Fruit fly (Drosophila melanogaster) whole organism, embryonic: ENCODE results near the gene Pcif1.
A peak's percentile ranks its signal among the peaks of the same experiment; 100 is the strongest.

Source experiments
- B-H2 ChIP-seq: fragments of 200-800 bp; sonication (Bioruptor generic); optimal IDR thresholded peaks from 2 replicates; lab custom pipeline; 2018; ENCODE audit warnings: missing biosample characterization, mild to moderate bottlenecking, missing genetic modification characterization
- Bgb ChIP-seq: fragments of 200-800 bp; sonication (Bioruptor generic); IDR thresholded peaks from 2 replicates; pipeline ENCODE4 v1.3.6; 2022; ENCODE audit warnings: missing biosample characterization, missing genetic modification characterization; ENCODE audit not compliant: partially characterized antibody
- CG1024 ChIP-seq: fragments of 200-800 bp; sonication (Bioruptor generic); IDR thresholded peaks from 2 replicates; pipeline ENCODE4 v1.3.6; 2022; ENCODE audit warnings: missing biosample characterization, missing genetic modification characterization
- CG15514 ChIP-seq: fragments of 200-800 bp; sonication (Bioruptor generic); optimal IDR thresholded peaks from 3 replicates; lab custom pipeline; 2017; ENCODE audit warnings: missing biosample characterization, missing genetic modification characterization, mild to moderate bottlenecking, moderate library complexity, missing genetic modification reagents
- CG18262 ChIP-seq: fragments of 200-800 bp; optimal IDR thresholded peaks from 3 replicates; lab custom pipeline; 2019; ENCODE audit warnings: missing biosample characterization, mild to moderate bottlenecking, missing genetic modification characterization, moderate library complexity
- CG34224 ChIP-seq: fragments of 200-800 bp; sonication (Bioruptor generic); IDR thresholded peaks from 3 replicates; pipeline ENCODE4 v1.3.6; 2022; ENCODE audit warnings: missing biosample characterization, missing genetic modification characterization; ENCODE audit not compliant: partially characterized antibody
- CG3838 ChIP-seq: fragments of 200-800 bp; sonication (Bioruptor generic); optimal IDR thresholded peaks from 3 replicates; lab custom pipeline; 2016; ENCODE audit warnings: missing biosample characterization, missing genetic modification characterization
- CG6654 ChIP-seq: fragments of 200-800 bp; sonication (Bioruptor generic); optimal IDR thresholded peaks from 2 replicates; lab custom pipeline; 2017; ENCODE audit warnings: missing biosample characterization, mild to moderate bottlenecking, missing genetic modification characterization
- CG8089 ChIP-seq: fragments of 200-800 bp; sonication (Bioruptor generic); optimal IDR thresholded peaks from 3 replicates; lab custom pipeline; 2016; ENCODE audit warnings: missing biosample characterization, missing genetic modification characterization
- CG8478 ChIP-seq: fragments of >200 bp; optimal IDR thresholded peaks from 2 replicates; lab custom pipeline; 2018
- Deaf1 ChIP-seq: fragments of 200-800 bp; optimal IDR thresholded peaks from 3 replicates; lab custom pipeline; 2019; ENCODE audit warnings: missing biosample characterization, mild to moderate bottlenecking, missing genetic modification characterization, moderate library complexity
- Doc3 ChIP-seq: fragments of 200-800 bp; sonication (Bioruptor generic); IDR thresholded peaks from 3 replicates; pipeline ENCODE4 v1.3.6; 2022; ENCODE audit warnings: missing biosample characterization, missing genetic modification characterization; ENCODE audit not compliant: partially characterized antibody
- Drgx ChIP-seq: fragments of 200-800 bp; sonication (Bioruptor generic); IDR thresholded peaks from 2 replicates; pipeline ENCODE4 v1.3.6; 2022; ENCODE audit warnings: missing biosample characterization, missing genetic modification characterization
- ERR ChIP-seq: fragments of 200-800 bp; sonication (Bioruptor generic); optimal IDR thresholded peaks from 2 replicates; lab custom pipeline; 2016; ENCODE audit warnings: missing biosample characterization, missing genetic modification characterization
- HLH4C ChIP-seq: fragments of 200-800 bp; sonication (Bioruptor generic); IDR thresholded peaks from 3 replicates; pipeline ENCODE4 v1.3.6; 2022; ENCODE audit warnings: missing biosample characterization, missing genetic modification characterization; ENCODE audit not compliant: partially characterized antibody
- HmgZ ChIP-seq: fragments of 200-800 bp; sonication (Bioruptor generic); optimal IDR thresholded peaks from 2 replicates; lab custom pipeline; 2018; ENCODE audit warnings: missing biosample characterization, mild to moderate bottlenecking, missing genetic modification characterization
- Hmr ChIP-seq: fragments of 200-800 bp; sonication (Bioruptor generic); optimal IDR thresholded peaks from 3 replicates; lab custom pipeline; 2017; ENCODE audit warnings: mild to moderate bottlenecking, missing biosample characterization, missing genetic modification reagents, missing genetic modification characterization
- Hr3 ChIP-seq: fragments of 200-800 bp; sonication (Bioruptor generic); optimal IDR thresholded peaks from 3 replicates; lab custom pipeline; 2016; ENCODE audit warnings: missing biosample characterization, missing genetic modification characterization
- Meics ChIP-seq: fragments of 200-800 bp; sonication (Bioruptor generic); optimal IDR thresholded peaks from 2 replicates; lab custom pipeline; 2017; ENCODE audit warnings: missing biosample characterization, mild to moderate bottlenecking, missing genetic modification characterization
- Myb ChIP-seq: fragments of 200-800 bp; sonication (Bioruptor generic); optimal IDR thresholded peaks from 2 replicates; lab custom pipeline; 2016; ENCODE audit warnings: missing biosample characterization, missing genetic modification characterization
- Nf-YB ChIP-seq: fragments of 200-800 bp; sonication (Bioruptor generic); optimal IDR thresholded peaks from 3 replicates; lab custom pipeline; 2019; ENCODE audit warnings: missing biosample characterization, mild to moderate bottlenecking, missing genetic modification characterization, moderate library complexity
- NfI ChIP-seq: fragments of 200-800 bp; sonication (Bioruptor generic); optimal IDR thresholded peaks from 3 replicates; lab custom pipeline; 2018; ENCODE audit warnings: missing biosample characterization, mild to moderate bottlenecking, missing genetic modification characterization, moderate library complexity
- Oli ChIP-seq: fragments of 200-800 bp; sonication (Bioruptor generic); optimal IDR thresholded peaks from 2 replicates; lab custom pipeline; 2018; ENCODE audit warnings: missing biosample characterization, mild to moderate bottlenecking, missing genetic modification characterization, moderate library complexity
- Optix ChIP-seq: fragments of 200-800 bp; sonication (Bioruptor generic); IDR thresholded peaks from 3 replicates; pipeline ENCODE4 v1.3.6; 2022; ENCODE audit warnings: missing biosample characterization, missing genetic modification characterization
- Rx ChIP-seq: fragments of 200-800 bp; sonication (Bioruptor generic); IDR thresholded peaks from 2 replicates; pipeline ENCODE4 v1.3.6; 2022; ENCODE audit warnings: missing biosample characterization, missing genetic modification characterization
- Sin3A ChIP-seq: fragments of >200 bp; optimal IDR thresholded peaks from 2 replicates; lab custom pipeline; 2018
- TFAM ChIP-seq: fragments of 200-800 bp; sonication (Bioruptor generic); optimal IDR thresholded peaks from 2 replicates; lab custom pipeline; 2017; ENCODE audit warnings: missing biosample characterization, missing genetic modification characterization, inconsistent platforms
- Usf ChIP-seq: fragments of 200-800 bp; sonication (Bioruptor generic); optimal IDR thresholded peaks from 2 replicates; lab custom pipeline; 2017; ENCODE audit warnings: missing genotype, missing biosample characterization, missing genetic modification characterization
- al ChIP-seq: fragments of 200-800 bp; sonication (Bioruptor generic); IDR thresholded peaks from 2 replicates; pipeline ENCODE4 v1.3.6; 2022; ENCODE audit warnings: missing biosample characterization, missing genetic modification characterization
- bowl ChIP-seq: fragments of 200-800 bp; sonication (Bioruptor generic); IDR thresholded peaks from 2 replicates; pipeline ENCODE4 v1.3.6; 2022; ENCODE audit warnings: missing biosample characterization, missing genetic modification characterization
- caup ChIP-seq: fragments of 200-800 bp; sonication (Bioruptor generic); optimal IDR thresholded peaks from 3 replicates; lab custom pipeline; 2017; ENCODE audit warnings: missing biosample characterization, mild to moderate bottlenecking, missing genetic modification characterization, moderate library complexity; ENCODE audit not compliant: severe bottlenecking
- chm ChIP-seq: fragments of 200-800 bp; sonication (Bioruptor generic); IDR thresholded peaks from 2 replicates; pipeline ENCODE4 v1.3.6; 2022; ENCODE audit warnings: missing biosample characterization, missing genetic modification characterization
- crc ChIP-seq: fragments of 200-800 bp; sonication (Bioruptor generic); optimal IDR thresholded peaks from 2 replicates; lab custom pipeline; 2016; ENCODE audit warnings: missing biosample characterization, missing genetic modification characterization
- cwo ChIP-seq: fragments of 200-800 bp; sonication (Bioruptor generic); optimal IDR thresholded peaks from 3 replicates; lab custom pipeline; 2017; ENCODE audit warnings: missing biosample characterization, missing genetic modification characterization, mild to moderate bottlenecking, moderate library complexity, missing genetic modification reagents
- da ChIP-seq: fragments of 200-800 bp; sonication (Bioruptor generic); optimal IDR thresholded peaks from 2 replicates; lab custom pipeline; 2016; ENCODE audit warnings: missing biosample characterization, missing genetic modification characterization
- dm ChIP-seq: fragments of 200-800 bp; sonication (Bioruptor generic); optimal IDR thresholded peaks from 3 replicates; lab custom pipeline; 2016; ENCODE audit warnings: missing biosample characterization, missing genetic modification characterization
- eve ChIP-seq, 2 experiments: fragments of >200 bp; optimal IDR thresholded peaks; 2 replicates each; lab custom pipeline; 2017; ENCODE audit warnings: missing biosample characterization in 2 of 2, missing genetic modification characterization in 2 of 2
- fru ChIP-seq: fragments of >200 bp; optimal IDR thresholded peaks from 2 replicates; lab custom pipeline; 2017
- ftz-f1 ChIP-seq: fragments of 200-800 bp; sonication (Bioruptor generic); optimal IDR thresholded peaks from 2 replicates; lab custom pipeline; 2016; ENCODE audit warnings: missing biosample characterization, missing genetic modification characterization
- inv ChIP-seq: fragments of 200-800 bp; sonication (Bioruptor generic); IDR thresholded peaks from 2 replicates; pipeline ENCODE4 v1.3.6; 2022; ENCODE audit warnings: missing biosample characterization, missing genetic modification characterization; ENCODE audit not compliant: partially characterized antibody
- kah ChIP-seq: fragments of 200-800 bp; sonication (Bioruptor generic); optimal IDR thresholded peaks from 2 replicates; lab custom pipeline; 2018; ENCODE audit warnings: missing biosample characterization, mild to moderate bottlenecking, missing genetic modification characterization
- kni ChIP-seq: fragments of 200-800 bp; sonication (Bioruptor generic); optimal IDR thresholded peaks from 3 replicates; lab custom pipeline; 2017; ENCODE audit warnings: mild to moderate bottlenecking, missing biosample characterization, missing genetic modification reagents, missing genetic modification characterization
- mirr ChIP-seq: fragments of 200-800 bp; sonication (Bioruptor generic); optimal IDR thresholded peaks from 3 replicates; lab custom pipeline; 2018; ENCODE audit warnings: missing biosample characterization, mild to moderate bottlenecking, missing genetic modification characterization
- nmo ChIP-seq: fragments of 200-800 bp; sonication (Bioruptor generic); optimal IDR thresholded peaks from 2 replicates; lab custom pipeline; 2018; ENCODE audit warnings: missing biosample characterization, mild to moderate bottlenecking, missing genetic modification characterization, moderate library complexity
- phol ChIP-seq: fragments of 200-800 bp; sonication (Bioruptor generic); optimal IDR thresholded peaks from 3 replicates; lab custom pipeline; 2018; ENCODE audit warnings: missing biosample characterization, mild to moderate bottlenecking, missing genetic modification characterization, moderate library complexity
- row ChIP-seq: fragments of 200-800 bp; sonication (Bioruptor generic); IDR thresholded peaks from 3 replicates; pipeline ENCODE4 v1.3.6; 2022; ENCODE audit warnings: missing biosample characterization, missing genetic modification characterization
- sisA ChIP-seq: fragments of 200-800 bp; sonication (Bioruptor generic); IDR thresholded peaks from 2 replicates; pipeline ENCODE4 v1.3.6; 2022; ENCODE audit warnings: missing biosample characterization, missing genetic modification characterization
- sna ChIP-seq: fragments of 200-800 bp; sonication (Bioruptor generic); IDR thresholded peaks from 2 replicates; pipeline ENCODE4 v1.3.6; 2022; ENCODE audit warnings: missing biosample characterization, missing genetic modification characterization; ENCODE audit not compliant: partially characterized antibody
- sug ChIP-seq: fragments of 200-800 bp; optimal IDR thresholded peaks from 2 replicates; lab custom pipeline; 2019; ENCODE audit warnings: missing biosample characterization, mild to moderate bottlenecking, missing genetic modification characterization, moderate library complexity
- tap ChIP-seq: fragments of 200-800 bp; optimal IDR thresholded peaks from 3 replicates; lab custom pipeline; 2019; ENCODE audit warnings: missing biosample characterization, mild to moderate bottlenecking, missing genetic modification characterization, moderate library complexity
- vfl ChIP-seq: fragments of 200-800 bp; sonication (Bioruptor generic); optimal IDR thresholded peaks from 2 replicates; lab custom pipeline; 2016; ENCODE audit warnings: missing biosample characterization, missing genetic modification characterization

Gene Pcif1

dm6 chr3L:20785742-20786427, at the start of gene Pcif1 (continued):
- TF ChIP-seq CG3838 (GFP tag; lab: Kevin White, UChicago) (no peak), CG15514 (GFP tag; lab: Kevin White, UChicago) (peak; percentile 75), caup (GFP tag; lab: Kevin White, UChicago) (peak; percentile 7), NfI (GFP tag; lab: Kevin White, UChicago) (no peak), CG6654 (GFP tag; lab: Kevin White, UChicago) (no peak), vfl (GFP tag; lab: Kevin White, UChicago) (no peak), inv (peak; percentile 99), ERR (no peak), crc (no peak), CG8478 (no peak), Nf-YB (GFP tag; lab: Kevin White, UChicago) (peak; percentile 1), Deaf1 (tag; lab: Kevin White, UChicago) (no peak), Doc3 (GFP tag; lab: Robert Waterston, UW) (peak; percentile 98), tap (tag; lab: Kevin White, UChicago) (no peak), B-H2 (GFP tag; lab: Kevin White, UChicago) (peak; percentile 29), sisA (GFP tag; lab: Robert Waterston, UW) (no peak), eve (GFP tag; optimal IDR thresholded peaks at IDR 0.05; lab: Kevin White, UChicago) (no peak), CG34224 (GFP tag; lab: Robert Waterston, UW) (peak; percentile 99), CG1024 (GFP tag; lab: Robert Waterston, UW) (no peak), Hr3 (no peak), nmo (GFP tag; lab: Kevin White, UChicago) (peak; percentile 47), mirr (GFP tag; lab: Kevin White, UChicago) (peak; percentile 33), fru (lab: Kevin White, UChicago) (no peak), sug (tag; lab: Kevin White, UChicago) (peak; percentile 37), phol (tag; lab: Kevin White, UChicago) (peak; percentile 35), CG18262 (tag; lab: Kevin White, UChicago) (no peak), Myb (GFP tag; lab: Kevin White, UChicago) (no peak), Sin3A (lab: Kevin White, UChicago) (peak; percentile 46), Drgx (GFP tag; lab: Robert Waterston, UW) (no peak), Usf (GFP tag; lab: Kevin White, UChicago) (no peak), cwo (GFP tag; lab: Kevin White, UChicago) (no peak), Oli (no peak), HLH4C (peak; percentile 98), bowl (no peak), TFAM (GFP tag; lab: Kevin White, UChicago) (no peak), Hmr (GFP tag; lab: Kevin White, UChicago) (no peak), HmgZ (tag; lab: Kevin White, UChicago) (peak; percentile 47), kni (no peak), CG8089 (GFP tag; lab: Kevin White, UChicago) (no peak), kah (peak; percentile 1), sna (GFP tag; lab: Robert Waterston, UW) (peak; percentile 97), da (GFP tag; lab: Kevin White, UChicago) (no peak), Meics (GFP tag; lab: Kevin White, UChicago) (no peak), Bgb (GFP tag; lab: Robert Waterston, UW) (peak; percentile 99), al (0 out of 2 replicates have a peak, but pooled peaks have one; percentile 18), chm (GFP tag; lab: Robert Waterston, UW) (peak; percentile 37; the same call in 1 of the 2 replicates), Rx (GFP tag; lab: Robert Waterston, UW) (no peak), dm (no peak), row (GFP tag; lab: Robert Waterston, UW) (peak; percentile 73), Optix (GFP tag; lab: Robert Waterston, UW) (no peak), ftz-f1 (GFP tag; lab: Kevin White, UChicago) (no peak)
